Fruit fly (Drosophila melanogaster): ENCODE data around the gene Gyf.
A peak's percentile ranks its signal among the peaks of the same experiment; 100 is the strongest.
"Not testable (repeated sequence)": the region's sequence is repeated elsewhere in the genome, so short reads cannot be mapped to it uniquely, and the experiment has no call there.

Gene Gyf

DNA sequence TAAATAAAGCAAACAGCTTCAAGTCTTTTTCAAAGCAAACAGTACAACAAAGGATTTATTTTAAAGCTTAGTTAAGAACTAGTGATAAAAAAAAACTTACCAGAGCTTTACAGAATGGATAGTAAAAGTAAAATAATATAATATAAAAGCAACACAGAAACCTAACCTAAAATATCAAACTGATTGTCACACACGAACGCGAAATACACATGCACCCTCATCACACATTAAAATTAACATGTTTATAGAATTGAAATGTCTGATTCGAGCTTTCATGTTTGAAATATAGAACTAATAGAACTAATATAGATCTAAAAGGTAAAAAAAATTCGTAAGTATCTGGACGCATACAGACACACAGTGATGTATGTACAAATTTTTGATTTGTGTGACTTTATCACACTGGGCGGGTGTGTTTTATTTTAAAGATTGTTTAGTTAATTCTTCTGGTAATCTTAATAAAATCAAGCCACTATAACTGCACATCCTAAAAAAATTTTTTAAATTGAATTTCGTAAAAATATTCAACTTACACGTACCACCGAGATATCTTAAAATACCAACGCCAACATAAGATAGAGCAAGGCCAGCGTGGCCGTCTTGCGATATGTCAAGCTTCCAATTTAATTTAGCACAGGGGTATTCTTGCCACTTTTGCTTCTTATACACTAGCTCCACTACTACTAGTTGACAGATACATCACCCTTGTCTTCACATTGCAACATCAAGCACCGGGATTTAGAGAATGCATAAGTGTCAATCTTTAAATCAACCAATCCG lies at the start of gene Gyf:
Gene Gyf (minus strand): TSS at position 589 of the 780 bp plus-strand sequence.
- TF ChIP-seq dsx (GFP tag; optimal IDR thresholded peaks at IDR 0.05; ENCODE audit: poor library complexity, severe bottlenecking), result no peak
- peak; percentile 8 for TF ChIP-seq CG6854 (GFP tag; optimal IDR thresholded peaks at IDR 0.05)
- peak; percentile 1 for TF ChIP-seq esn (GFP tag; optimal IDR thresholded peaks at IDR 0.05)
- TF ChIP-seq CG3032 (tag; optimal IDR thresholded peaks at IDR 0.05), result peak; percentile 42

- not testable (repeated sequence) for TF ChIP-seq lz, Sox14, acj6 (GFP tag; optimal IDR thresholded peaks at IDR 0.05)
These were observed 45.4 kb upstream of the Gyf start, which contains the start of gene unc-13 for dm6 chr4:912231-912630. Gene unc-13, minus strand, starts transcription at chr4:912331.

DNA sequence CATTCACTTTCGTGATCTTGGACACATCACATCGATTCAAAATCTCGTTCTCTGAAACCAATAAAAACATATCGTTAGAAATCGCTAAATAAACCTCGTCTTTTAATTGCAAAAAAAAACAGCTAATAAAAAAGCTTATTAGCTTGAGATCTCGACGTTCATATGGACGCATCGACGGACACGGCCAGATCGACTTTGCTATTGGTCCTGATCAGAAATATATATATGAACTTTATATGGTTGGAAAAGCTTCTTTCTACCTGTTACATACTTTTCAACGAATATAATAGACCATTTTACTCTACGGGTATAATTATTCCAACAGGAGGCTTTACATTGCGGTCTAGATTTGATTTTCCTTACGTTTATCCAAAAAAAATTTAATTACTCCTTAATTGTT lies 42.3 kb upstream of the Gyf start:
- no peak for TF ChIP-seq vri (GFP tag; optimal IDR thresholded peaks at IDR 0.05)
- TF ChIP-seq CG6276 (GFP tag; optimal IDR thresholded peaks at IDR 0.05), result no peak
- TF ChIP-seq CG32006 (GFP tag; optimal IDR thresholded peaks at IDR 0.05), result no peak
- no peak for TF ChIP-seq fd59A (GFP tag; optimal IDR thresholded peaks at IDR 0.05)
- TF ChIP-seq topi (GFP tag; optimal IDR thresholded peaks at IDR 0.05), result no peak
- no peak for TF ChIP-seq Hr38 (GFP tag; optimal IDR thresholded peaks at IDR 0.05)
- no peak for TF ChIP-seq CG6808 (GFP tag; optimal IDR thresholded peaks at IDR 0.05)

DNA sequence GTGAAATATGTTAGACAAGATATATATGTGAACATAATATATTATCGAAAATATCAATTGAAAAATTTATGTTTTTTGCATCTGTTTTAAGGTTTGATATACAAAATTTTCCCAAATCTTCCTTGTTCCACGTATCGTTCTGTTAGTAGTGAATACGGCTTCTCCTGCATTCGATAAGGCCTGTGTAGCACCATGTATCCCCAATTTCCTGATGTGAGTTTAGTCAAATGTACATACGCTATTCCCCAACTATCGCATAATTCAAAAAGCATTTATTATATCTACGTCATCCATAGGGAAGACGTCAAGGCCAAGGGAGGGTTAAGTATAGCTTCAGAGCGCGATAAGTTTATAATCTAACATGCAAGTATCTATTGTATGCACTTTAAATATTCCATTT lies 37.8 kb upstream of the Gyf start:
- peak; percentile 13 for TF ChIP-seq CG10631 (GFP tag; optimal IDR thresholded peaks at IDR 0.05)
- TF ChIP-seq CG6854 (GFP tag; optimal IDR thresholded peaks at IDR 0.05), result no peak

DNA sequence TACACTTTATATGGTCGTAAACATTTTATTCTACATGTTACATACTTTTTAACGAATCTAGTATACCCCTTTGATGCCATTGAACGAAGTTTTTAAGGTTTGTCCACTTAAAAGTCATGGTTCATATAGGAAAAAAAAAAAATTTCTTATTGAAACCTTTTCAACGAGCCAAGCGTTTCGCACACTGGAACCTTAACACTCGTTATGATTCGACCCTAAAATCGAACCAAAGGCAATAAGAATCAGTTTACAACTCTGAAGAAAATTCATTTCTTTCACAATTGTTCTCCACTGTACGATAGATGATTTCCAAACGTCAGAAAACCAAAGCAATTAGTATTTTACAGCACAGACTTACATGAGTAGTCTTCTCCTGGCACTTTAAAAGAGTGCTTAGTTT lies 29.3 kb upstream of the Gyf start:
- no peak for TF ChIP-seq CG3032 (tag; optimal IDR thresholded peaks at IDR 0.05)
- no peak for TF ChIP-seq dsx (GFP tag; optimal IDR thresholded peaks at IDR 0.05; ENCODE audit: poor library complexity, severe bottlenecking)
- no peak for TF ChIP-seq CG6163 (GFP tag; IDR thresholded peaks at IDR 0.05)
- TF ChIP-seq CG11294 (GFP tag; IDR thresholded peaks at IDR 0.05), result no peak
- no peak for TF ChIP-seq Eip78C (GFP tag)
- TF ChIP-seq Lpt (GFP tag; optimal IDR thresholded peaks at IDR 0.05), result no peak
- no peak for TF ChIP-seq CG31627 (GFP tag; optimal IDR thresholded peaks at IDR 0.05)
- no peak for TF ChIP-seq Eip75B (GFP tag; optimal IDR thresholded peaks at IDR 0.05)
- no peak for TF ChIP-seq CG11902 (GFP tag; optimal IDR thresholded peaks at IDR 0.05)
- TF ChIP-seq svp (GFP tag), result no peak
- TF ChIP-seq topi (GFP tag; optimal IDR thresholded peaks at IDR 0.05), result no peak
- no peak for TF ChIP-seq CG16779 (tag; optimal IDR thresholded peaks at IDR 0.05)

DNA sequence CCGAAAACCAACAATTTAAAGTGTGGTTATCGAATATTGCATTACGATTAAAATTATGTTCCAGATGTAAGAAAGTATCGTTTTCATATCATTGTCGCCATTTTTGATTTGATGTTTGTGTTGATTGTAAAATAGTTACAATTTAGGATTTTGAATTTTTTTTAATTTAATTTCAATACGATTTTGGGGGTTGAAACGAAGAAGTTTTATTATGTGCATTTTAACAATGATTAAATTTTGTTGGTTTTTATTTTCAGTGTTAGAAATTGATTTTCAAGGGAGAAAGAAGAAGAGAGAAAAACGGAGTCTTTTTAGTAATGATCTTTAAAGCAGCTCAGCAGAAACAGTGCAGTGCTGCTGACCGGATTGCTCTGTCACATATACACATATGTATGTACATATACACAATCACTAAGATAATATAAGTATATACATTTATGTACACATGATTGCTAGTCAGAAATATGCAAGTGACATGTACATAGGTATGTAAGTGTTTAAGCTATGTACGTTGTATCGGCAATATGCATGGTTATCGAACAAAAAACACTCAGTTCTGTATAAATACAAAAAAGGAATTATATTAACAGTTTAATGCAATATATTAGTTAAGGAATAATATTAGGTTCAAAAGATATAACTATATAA lies 12.4 kb upstream of the Gyf start:
- no peak for TF ChIP-seq CG31627 (GFP tag; optimal IDR thresholded peaks at IDR 0.05)
- no peak for TF ChIP-seq CG34406 (GFP tag; optimal IDR thresholded peaks at IDR 0.05)
- no peak for TF ChIP-seq svp (GFP tag)
- TF ChIP-seq acj6 (GFP tag; optimal IDR thresholded peaks at IDR 0.05), result no peak
- no peak for TF ChIP-seq dsx (GFP tag; optimal IDR thresholded peaks at IDR 0.05; ENCODE audit: poor library complexity, severe bottlenecking)
- no peak for TF ChIP-seq net (GFP tag; optimal IDR thresholded peaks at IDR 0.05)
- TF ChIP-seq Sox102F (GFP tag; optimal IDR thresholded peaks at IDR 0.05), result no peak
- peak; percentile 12 for TF ChIP-seq CG10631 (GFP tag; optimal IDR thresholded peaks at IDR 0.05)
- TF ChIP-seq Ets96B (tag; optimal IDR thresholded peaks at IDR 0.05), result no peak
- no peak for TF ChIP-seq CG11902 (GFP tag; optimal IDR thresholded peaks at IDR 0.05)
- no peak for TF ChIP-seq CG8319 (GFP tag; optimal IDR thresholded peaks at IDR 0.05)
- TF ChIP-seq CG6792 (GFP tag; optimal IDR thresholded peaks at IDR 0.05), result no peak
- TF ChIP-seq vri (GFP tag; optimal IDR thresholded peaks at IDR 0.05), result no peak
- no peak for TF ChIP-seq Hr38 (GFP tag; optimal IDR thresholded peaks at IDR 0.05)
- peak; percentile 13 for TF ChIP-seq topi (GFP tag; optimal IDR thresholded peaks at IDR 0.05)
- TF ChIP-seq Sox15 (GFP tag; optimal IDR thresholded peaks at IDR 0.05), result no peak
- no peak for TF ChIP-seq CG32006 (GFP tag; optimal IDR thresholded peaks at IDR 0.05)
- no peak for TF ChIP-seq dac (GFP tag; optimal IDR thresholded peaks at IDR 0.05)
- peak; percentile 5 for TF ChIP-seq pdm3 (GFP tag; optimal IDR thresholded peaks at IDR 0.05)
- TF ChIP-seq eg (GFP tag; IDR thresholded peaks at IDR 0.05), result no peak
- TF ChIP-seq Ets21C (GFP tag; optimal IDR thresholded peaks at IDR 0.05), result no peak
- TF ChIP-seq Sox14 (GFP tag; optimal IDR thresholded peaks at IDR 0.05), result no peak
- peak; percentile 6 for TF ChIP-seq Hr4 (GFP tag; optimal IDR thresholded peaks at IDR 0.05)
- TF ChIP-seq Eip75B (GFP tag; optimal IDR thresholded peaks at IDR 0.05), result no peak
- TF ChIP-seq CG3032 (tag; optimal IDR thresholded peaks at IDR 0.05), result no peak
- no peak for TF ChIP-seq CG7368 (GFP tag; optimal IDR thresholded peaks at IDR 0.05)
- TF ChIP-seq lz (GFP tag; optimal IDR thresholded peaks at IDR 0.05), result no peak
- no peak for TF ChIP-seq CG8119 (GFP tag; IDR thresholded peaks at IDR 0.05)
- no peak for TF ChIP-seq CG11294 (GFP tag; IDR thresholded peaks at IDR 0.05)

All from whole organism, prepupa.